Fruit fly (Drosophila melanogaster): Measurements from ENCODE around the gene Cp15.

Cp15 gene

dm6 chr3L:8763037-8763454 is 34.8 kb downstream of the Cp15 start (continued):
- TF ChIP-seq esn (GFP tag; optimal IDR thresholded peaks at IDR 0.05) (no peak), Blimp-1 (GFP tag; optimal IDR thresholded peaks at IDR 0.05) (no peak), dac (GFP tag; optimal IDR thresholded peaks at IDR 0.05) (no peak), Gug (GFP tag; IDR thresholded peaks at IDR 0.05) (no peak), CG31627 (GFP tag; optimal IDR thresholded peaks at IDR 0.05) (peak; percentile 62), CG1621 (tag; optimal IDR thresholded peaks at IDR 0.05) (no peak), CG32006 (GFP tag; optimal IDR thresholded peaks at IDR 0.05) (peak; percentile 48), CG3919 (GFP tag; optimal IDR thresholded peaks at IDR 0.05) (no peak), CG6854 (GFP tag; optimal IDR thresholded peaks at IDR 0.05) (no peak), CG6163 (GFP tag; IDR thresholded peaks at IDR 0.05) (no peak)

DNA sequence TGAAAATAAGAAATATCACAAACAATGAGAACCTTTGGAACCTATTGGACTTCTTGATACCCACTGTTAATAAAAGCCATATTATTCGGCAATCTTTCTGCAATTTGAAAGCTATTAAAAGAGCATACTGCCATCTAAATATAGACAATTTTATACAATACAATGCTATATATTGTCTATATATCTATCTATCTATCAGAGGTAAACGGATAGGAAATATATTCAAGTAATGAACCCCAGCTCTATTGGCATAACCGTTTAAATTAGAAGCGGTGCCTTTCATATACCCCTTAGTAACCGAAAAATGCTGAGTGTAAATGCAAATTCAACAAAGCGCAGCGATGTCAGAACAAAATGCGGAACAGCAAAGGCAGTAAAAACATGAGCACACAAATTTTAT is 35.5 kb downstream of the Cp15 start:
- TF ChIP-seq Sox102F (GFP tag; optimal IDR thresholded peaks at IDR 0.05) (peak; percentile 71), OdsH (GFP tag; optimal IDR thresholded peaks at IDR 0.05) (peak; percentile 27), svp (GFP tag) (peak; percentile 91), Sox14 (GFP tag; optimal IDR thresholded peaks at IDR 0.05) (peak; percentile 27), achi (GFP tag; optimal IDR thresholded peaks at IDR 0.05) (no peak), esn (GFP tag; optimal IDR thresholded peaks at IDR 0.05) (peak; percentile 62), Smox (GFP tag; optimal IDR thresholded peaks at IDR 0.05) (peak; percentile 69), CG34406 (GFP tag; optimal IDR thresholded peaks at IDR 0.05) (peak; percentile 48), CG11902 (GFP tag; optimal IDR thresholded peaks at IDR 0.05) (peak; percentile 34), CG4318 (GFP tag; optimal IDR thresholded peaks at IDR 0.05) (no peak), Sox15 (GFP tag; optimal IDR thresholded peaks at IDR 0.05) (peak; percentile 29), Ets21C (GFP tag; optimal IDR thresholded peaks at IDR 0.05) (peak; percentile 50), CG8632 (GFP tag; optimal IDR thresholded peaks at IDR 0.05) (peak; percentile 16), CG31627 (GFP tag; optimal IDR thresholded peaks at IDR 0.05) (peak; percentile 80), dac (GFP tag; optimal IDR thresholded peaks at IDR 0.05) (no peak), CG6163 (GFP tag; IDR thresholded peaks at IDR 0.05) (no peak), pdm3 (GFP tag; optimal IDR thresholded peaks at IDR 0.05) (peak; percentile 32), acj6 (GFP tag; optimal IDR thresholded peaks at IDR 0.05) (peak; percentile 32), Met (GFP tag; optimal IDR thresholded peaks at IDR 0.05) (peak; percentile 77), Eip78C (GFP tag) (peak; percentile 69), topi (GFP tag; optimal IDR thresholded peaks at IDR 0.05) (peak; percentile 81), Eip93F (GFP tag; optimal IDR thresholded peaks at IDR 0.05) (no peak), CG11294 (GFP tag; IDR thresholded peaks at IDR 0.05) (no peak), CG3919 (GFP tag; optimal IDR thresholded peaks at IDR 0.05) (peak; percentile 5), CG8319 (GFP tag; optimal IDR thresholded peaks at IDR 0.05) (no peak), lz (GFP tag; optimal IDR thresholded peaks at IDR 0.05) (peak; percentile 39), cyc (GFP tag; optimal IDR thresholded peaks at IDR 0.05) (peak; percentile 69), CG1621 (tag; optimal IDR thresholded peaks at IDR 0.05) (no peak), Hr39 (GFP tag; optimal IDR thresholded peaks at IDR 0.05) (peak; percentile 73), salr (GFP tag; optimal IDR thresholded peaks at IDR 0.05) (no peak)

dm6 chr3L:8765493-8765892 is 37.2 kb downstream of the Cp15 start:
- TF ChIP-seq CG34406 (GFP tag; optimal IDR thresholded peaks at IDR 0.05) (no peak), lz (GFP tag; optimal IDR thresholded peaks at IDR 0.05) (no peak), Smox (GFP tag; optimal IDR thresholded peaks at IDR 0.05) (no peak), Ets96B (tag; optimal IDR thresholded peaks at IDR 0.05) (peak; percentile 45), CG4318 (GFP tag; optimal IDR thresholded peaks at IDR 0.05) (peak; percentile 9), CG8632 (GFP tag; optimal IDR thresholded peaks at IDR 0.05) (no peak), fd85E (GFP tag; optimal IDR thresholded peaks at IDR 0.05) (no peak), fd59A (GFP tag; optimal IDR thresholded peaks at IDR 0.05) (no peak), CG6792 (GFP tag; optimal IDR thresholded peaks at IDR 0.05) (no peak), acj6 (GFP tag; optimal IDR thresholded peaks at IDR 0.05) (no peak), CG8119 (GFP tag; IDR thresholded peaks at IDR 0.05) (peak; percentile 96), CG15336 (GFP tag; IDR thresholded peaks at IDR 0.05) (peak; percentile 98), dsx (GFP tag; optimal IDR thresholded peaks at IDR 0.05; ENCODE audit: poor library complexity, severe bottlenecking) (peak; percentile 100), esn (GFP tag; optimal IDR thresholded peaks at IDR 0.05) (no peak), fkh (GFP tag; optimal IDR thresholded peaks at IDR 0.05) (no peak), ss (GFP tag; optimal IDR thresholded peaks at IDR 0.05) (no peak), CG31627 (GFP tag; optimal IDR thresholded peaks at IDR 0.05) (no peak), Eip78C (GFP tag) (no peak), pdm3 (GFP tag; optimal IDR thresholded peaks at IDR 0.05) (no peak), CG11294 (GFP tag; IDR thresholded peaks at IDR 0.05) (peak; percentile 91), CG6163 (GFP tag; IDR thresholded peaks at IDR 0.05) (peak; percentile 96), achi (GFP tag; optimal IDR thresholded peaks at IDR 0.05) (peak; percentile 42), Hr4 (GFP tag; optimal IDR thresholded peaks at IDR 0.05) (peak; percentile 81), OdsH (GFP tag; optimal IDR thresholded peaks at IDR 0.05) (no peak), CG10631 (GFP tag; optimal IDR thresholded peaks at IDR 0.05) (no peak), Sox15 (GFP tag; optimal IDR thresholded peaks at IDR 0.05) (no peak), net (GFP tag; optimal IDR thresholded peaks at IDR 0.05) (no peak), cyc (GFP tag; optimal IDR thresholded peaks at IDR 0.05) (no peak), salr (GFP tag; optimal IDR thresholded peaks at IDR 0.05) (peak in 1 of 2 experiments; percentile 20), Eip93F (GFP tag; optimal IDR thresholded peaks at IDR 0.05) (no peak)
